Worm (Caenorhabditis elegans) whole organism, midembryonic: ENCODE data around the gene tni-3.

Source experiments
- T22C8.4 ChIP-seq: fragments of 200-800 bp; sonication (Bioruptor generic); IDR thresholded peaks from 2 replicates; pipeline ENCODE4 v1.3.6; 2022; ENCODE audit warnings: missing genetic modification characterization, missing compliant biosample characterization
- cog-1 ChIP-seq: sonication (generic microtip); optimal IDR thresholded peaks from 2 replicates; lab custom pipeline; 2016; ENCODE audit warnings: missing genetic modification characterization, missing compliant biosample characterization
- flt-1 ChIP-seq: fragments of 200-800 bp; sonication (Bioruptor generic); IDR thresholded peaks from 2 replicates; pipeline ENCODE4 v1.3.6; 2022; ENCODE audit warnings: missing genetic modification characterization, missing compliant biosample characterization
- klf-2 ChIP-seq: fragments of 200-800 bp; sonication (Bioruptor generic); conservative IDR thresholded peaks from 2 replicates; pipeline ENCODE4 v1.3.6; 2022; ENCODE audit warnings: missing genetic modification reagents, missing genetic modification characterization, missing compliant biosample characterization
- med-1 ChIP-seq: sonication (generic microtip); optimal IDR thresholded peaks from 2 replicates; lab custom pipeline; 2017; ENCODE audit warnings: missing genetic modification characterization, mild to moderate bottlenecking, missing compliant biosample characterization, antibody characterized with exemption, missing genetic modification reagents; ENCODE audit not compliant: insufficient read depth
- ref-1 ChIP-seq: fragments of 200-800 bp; sonication (Bioruptor generic); conservative IDR thresholded peaks from 2 replicates; pipeline ENCODE4 v1.3.6; 2022; ENCODE audit warnings: missing genetic modification reagents, missing genetic modification characterization, missing compliant biosample characterization
- tab-1 ChIP-seq: fragments of 200-800 bp; sonication (Bioruptor generic); IDR thresholded peaks from 2 replicates; pipeline ENCODE4 v1.3.6; 2022; ENCODE audit warnings: missing genetic modification characterization, missing compliant biosample characterization
- ztf-23 ChIP-seq: fragments of 200-800 bp; sonication (Bioruptor generic); IDR thresholded peaks from 2 replicates; pipeline ENCODE4 v1.3.6; 2022; ENCODE audit warnings: missing genetic modification reagents, missing genetic modification characterization, missing compliant biosample characterization
- ztf-29 ChIP-seq: fragments of 200-800 bp; sonication (Bioruptor generic); IDR thresholded peaks from 2 replicates; pipeline ENCODE4 v1.3.6; 2022; ENCODE audit warnings: missing genetic modification reagents, missing genetic modification characterization, missing compliant biosample characterization

tni-3 gene

DNA sequence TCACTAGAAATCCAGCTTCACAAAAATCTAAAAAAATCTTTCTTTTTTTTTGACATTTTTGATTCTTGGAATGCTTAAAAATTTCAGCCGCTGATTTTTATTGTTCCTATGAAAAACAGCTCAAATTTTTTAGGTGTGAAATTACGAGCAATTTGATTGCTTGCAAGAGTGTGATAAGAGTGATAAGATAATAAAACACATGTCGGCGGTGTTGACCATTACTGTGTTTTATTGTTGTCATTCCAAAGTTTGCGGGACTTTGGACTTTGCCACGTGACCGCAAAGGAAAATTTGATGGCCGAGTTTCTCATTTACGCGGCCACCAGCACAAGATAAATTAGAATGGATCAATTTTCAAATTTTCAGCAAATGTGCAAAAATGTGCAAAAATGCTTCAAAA lies 18.2 kb downstream of the tni-3 start:
- TF ChIP-seq tab-1 (no peak), med-1 (GFP tag; lab: Kevin White, UChicago) (no peak), ztf-29 (no peak), flt-1 (no peak), ref-1 (GFP tag; lab: Robert Waterston, UW) (no peak), T22C8.4 (GFP tag; lab: Robert Waterston, UW) (no peak), cog-1 (tag; lab: Kevin White, UChicago) (no peak), ztf-23 (GFP tag; lab: Robert Waterston, UW) (no peak), klf-2 (no peak)

DNA sequence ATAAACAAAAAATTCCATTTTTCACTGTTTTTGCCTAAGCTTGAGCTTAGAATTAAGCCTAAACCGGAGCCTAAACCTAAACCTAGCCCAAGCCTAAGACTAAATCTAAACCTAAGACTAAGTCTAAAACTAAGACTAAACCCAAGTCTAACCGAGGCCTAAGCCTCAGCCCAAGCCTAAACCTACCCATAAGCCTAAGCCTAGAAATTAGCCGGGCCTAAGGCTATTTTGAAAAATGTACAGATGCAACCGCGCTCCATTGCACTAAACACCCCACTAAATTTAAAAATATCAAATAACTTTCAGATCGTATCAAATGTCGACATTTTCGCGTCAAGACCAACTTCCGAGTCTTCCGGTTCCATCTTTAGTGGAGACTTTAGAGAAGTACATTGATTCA lies 19.7 kb downstream of the tni-3 start, which contains the start of gene T20B3.1:
Gene T20B3.1, plus strand, starts transcription at position 301 of the 400 bp plus-strand sequence.
- TF ChIP-seq med-1 (GFP tag; lab: Kevin White, UChicago), result no peak
- no peak for TF ChIP-seq flt-1
- no peak for TF ChIP-seq ztf-29
- TF ChIP-seq ztf-23 (GFP tag; lab: Robert Waterston, UW), result no peak
- TF ChIP-seq klf-2, result no peak
- TF ChIP-seq ref-1 (GFP tag; lab: Robert Waterston, UW), result no peak
- no peak for TF ChIP-seq cog-1 (tag; lab: Kevin White, UChicago)
- TF ChIP-seq T22C8.4 (GFP tag; lab: Robert Waterston, UW), result no peak
- no peak for TF ChIP-seq tab-1

DNA sequence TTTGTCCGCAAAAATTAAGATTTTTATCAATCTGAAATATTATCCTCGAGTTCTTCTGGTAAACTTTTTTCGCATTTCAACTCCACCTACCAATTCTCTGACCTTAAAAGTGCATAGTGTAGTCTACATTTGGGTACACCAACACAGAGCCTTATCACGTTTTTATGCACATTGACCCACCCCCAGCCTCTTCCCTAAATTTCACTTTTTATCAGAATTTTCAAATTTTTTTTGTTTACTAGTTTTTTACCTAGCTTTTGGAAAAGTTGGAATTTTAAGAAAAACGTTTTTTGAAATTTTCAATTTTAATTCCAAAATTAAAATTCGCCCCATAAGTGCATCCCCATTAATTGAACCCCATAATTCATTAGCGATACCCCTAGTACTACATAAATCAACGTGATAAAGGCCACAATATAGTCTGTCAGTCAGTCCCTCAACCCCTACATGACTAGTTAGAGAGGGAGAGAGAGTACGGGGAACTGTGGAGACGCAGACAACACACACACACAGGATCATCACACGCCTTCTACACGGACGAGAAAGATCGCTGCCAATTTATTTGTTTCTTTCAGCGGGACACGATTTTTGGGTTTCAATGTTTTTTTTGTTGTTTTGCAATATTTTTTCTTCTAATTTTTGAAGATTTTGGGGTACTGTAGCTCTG lies 20.3 kb downstream of the tni-3 start:
- no peak for TF ChIP-seq ztf-23 (GFP tag; lab: Robert Waterston, UW)
- TF ChIP-seq med-1 (GFP tag; lab: Kevin White, UChicago), result no peak
- no peak for TF ChIP-seq tab-1
- TF ChIP-seq ref-1 (GFP tag; lab: Robert Waterston, UW), result no peak
- no peak for TF ChIP-seq cog-1 (tag; lab: Kevin White, UChicago)
- no peak for TF ChIP-seq klf-2
- TF ChIP-seq ztf-29, result no peak
- no peak for TF ChIP-seq flt-1
- TF ChIP-seq T22C8.4 (GFP tag; lab: Robert Waterston, UW), result no peak

DNA sequence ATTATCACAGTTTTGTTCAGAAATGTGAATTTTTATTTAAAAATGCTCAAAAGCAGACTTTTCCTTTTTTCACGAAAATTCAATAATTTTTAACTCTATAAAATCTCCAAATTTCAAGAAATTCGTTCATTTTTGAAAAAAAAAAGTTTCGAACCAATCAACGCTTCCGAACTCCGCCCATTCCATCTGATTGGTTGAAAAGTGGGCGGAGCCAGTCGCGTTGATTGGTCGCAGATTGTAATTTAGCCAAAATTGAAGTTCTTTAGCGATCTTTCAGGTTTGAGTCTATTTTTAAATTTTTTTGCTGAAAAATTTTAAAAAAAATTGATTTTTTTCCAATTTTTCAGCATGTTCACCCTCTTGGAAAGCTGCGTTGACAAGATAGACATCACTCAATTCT lies 22.6 kb downstream of the tni-3 start:
- TF ChIP-seq T22C8.4 (GFP tag; lab: Robert Waterston, UW) (no peak), klf-2 (no peak)

DNA sequence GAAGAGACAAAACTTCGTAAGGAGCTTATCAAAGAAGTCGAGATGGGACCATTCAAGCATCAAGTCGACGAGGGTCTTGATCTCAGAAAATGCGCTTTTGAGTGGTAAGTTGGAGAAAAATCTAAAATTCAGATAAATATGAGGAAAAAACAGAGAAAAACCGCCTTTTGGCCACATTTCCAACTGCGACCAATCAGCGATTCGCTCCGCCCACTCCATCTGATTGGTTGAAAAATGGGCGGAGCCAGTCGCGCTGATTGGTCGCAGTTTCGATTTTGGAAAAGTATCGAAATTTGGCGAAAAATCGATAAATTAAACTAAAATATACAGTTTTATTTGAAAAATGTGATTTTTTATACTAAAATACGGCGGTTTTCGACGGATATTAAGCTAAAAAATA lies 23.1 kb downstream of the tni-3 start:
- TF ChIP-seq cog-1 (tag; lab: Kevin White, UChicago) (no peak), ztf-29 (no peak), ztf-23 (GFP tag; lab: Robert Waterston, UW) (no peak), med-1 (GFP tag; lab: Kevin White, UChicago) (no peak), klf-2 (no peak), tab-1 (no peak), ref-1 (GFP tag; lab: Robert Waterston, UW) (no peak), flt-1 (no peak), T22C8.4 (GFP tag; lab: Robert Waterston, UW) (no peak)

DNA sequence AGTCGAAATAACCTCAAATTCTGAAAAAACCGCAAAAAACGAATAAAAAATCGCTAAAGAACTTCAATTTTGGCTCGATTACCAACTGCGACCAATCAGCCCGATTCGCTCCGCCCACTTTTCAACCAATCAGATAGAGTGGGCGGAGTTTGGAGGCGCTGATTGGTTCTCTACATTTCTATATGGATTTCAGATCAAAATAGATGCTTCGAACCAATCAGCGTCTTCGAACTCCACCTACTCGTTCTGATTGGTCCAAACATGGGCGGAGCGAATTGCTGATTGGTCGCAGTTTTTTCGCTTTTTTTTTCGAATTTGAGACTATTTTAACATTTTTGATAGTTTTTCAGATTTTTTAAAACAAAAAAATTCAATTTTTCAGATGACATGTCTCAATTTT lies 26.8 kb downstream of the tni-3 start:
- TF ChIP-seq ref-1 (GFP tag; lab: Robert Waterston, UW) (no peak), med-1 (GFP tag; lab: Kevin White, UChicago) (no peak), ztf-23 (GFP tag; lab: Robert Waterston, UW) (no peak), klf-2 (no peak), T22C8.4 (GFP tag; lab: Robert Waterston, UW) (no peak), ztf-29 (no peak), tab-1 (no peak), flt-1 (no peak), cog-1 (tag; lab: Kevin White, UChicago) (no peak)

DNA sequence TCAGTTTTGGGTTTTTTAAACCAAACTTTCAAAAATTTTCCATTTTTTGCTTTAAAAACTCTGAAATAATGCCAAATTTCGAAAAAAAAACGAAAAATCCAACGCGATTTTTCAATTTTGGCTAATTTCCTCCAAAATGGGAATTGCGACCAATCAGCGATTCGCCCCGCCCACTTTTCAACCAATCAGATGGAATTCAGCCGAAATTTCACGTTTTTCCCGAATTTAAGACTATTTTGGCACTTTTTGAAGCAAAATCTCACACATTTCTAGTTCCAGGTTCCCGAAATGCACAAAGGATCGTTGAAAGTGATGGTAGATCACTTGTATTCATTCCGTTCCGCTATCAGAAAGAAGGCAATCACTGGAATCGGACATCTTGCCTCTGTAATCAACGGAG lies 30.1 kb downstream of the tni-3 start:
- TF ChIP-seq med-1 (GFP tag; lab: Kevin White, UChicago), result no peak
- TF ChIP-seq klf-2, result no peak
- no peak for TF ChIP-seq flt-1
- TF ChIP-seq tab-1, result no peak
- no peak for TF ChIP-seq ztf-23 (GFP tag; lab: Robert Waterston, UW)
- TF ChIP-seq T22C8.4 (GFP tag; lab: Robert Waterston, UW), result no peak
- TF ChIP-seq cog-1 (tag; lab: Kevin White, UChicago), result no peak
- TF ChIP-seq ztf-29, result no peak
- TF ChIP-seq ref-1 (GFP tag; lab: Robert Waterston, UW), result no peak

DNA sequence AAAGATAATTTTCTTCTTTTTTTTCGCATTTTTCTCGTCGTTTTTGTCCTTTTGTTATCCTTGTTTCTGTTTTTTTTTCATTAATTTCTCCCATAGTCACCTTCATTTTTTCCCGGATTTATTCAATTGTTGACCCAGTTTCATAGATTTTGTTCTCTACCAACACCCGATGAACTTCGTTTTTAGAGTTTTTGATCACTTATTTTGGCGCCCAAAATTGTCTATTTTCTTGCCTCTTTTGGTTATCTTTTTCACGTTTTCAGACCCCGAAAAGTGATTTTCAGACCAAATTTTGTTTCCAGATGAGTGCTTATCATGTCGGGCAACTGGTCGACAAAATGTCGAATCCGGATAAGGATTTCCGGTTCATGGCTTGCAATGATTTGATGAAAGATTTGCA lies 32.4 kb downstream of the tni-3 start, which contains the start of gene cand-1:
Gene cand-1, plus strand, starts transcription at position 301 of the 400 bp plus-strand sequence.
- TF ChIP-seq ztf-23 (GFP tag; lab: Robert Waterston, UW) (no peak), med-1 (GFP tag; lab: Kevin White, UChicago) (no peak), tab-1 (no peak), cog-1 (tag; lab: Kevin White, UChicago) (no peak), flt-1 (no peak), klf-2 (no peak), ztf-29 (no peak)

DNA sequence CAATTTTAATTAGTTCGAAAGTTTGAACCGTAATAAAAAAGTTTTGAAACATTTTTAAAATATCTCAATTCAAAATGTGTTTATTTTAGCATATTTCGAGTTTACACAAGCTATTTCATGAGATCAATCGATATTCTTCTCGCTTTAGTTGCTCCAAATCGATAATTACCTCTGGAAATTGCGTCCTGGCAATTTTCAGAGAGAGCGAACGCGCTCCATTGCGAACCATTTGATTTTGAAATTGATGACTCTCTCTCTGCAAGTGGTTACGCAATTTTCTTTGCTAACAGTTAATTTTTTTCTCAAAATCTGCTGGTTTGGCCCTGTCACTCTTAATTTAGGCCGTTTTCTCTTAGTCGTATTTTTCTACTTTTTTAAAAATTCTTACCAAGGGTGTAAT lies 34.4 kb downstream of the tni-3 start:
- no peak for TF ChIP-seq flt-1
- no peak for TF ChIP-seq tab-1
- TF ChIP-seq ref-1 (GFP tag; lab: Robert Waterston, UW), result no peak
- no peak for TF ChIP-seq klf-2
- no peak for TF ChIP-seq ztf-29
- no peak for TF ChIP-seq T22C8.4 (GFP tag; lab: Robert Waterston, UW)
- TF ChIP-seq ztf-23 (GFP tag; lab: Robert Waterston, UW), result no peak
- no peak for TF ChIP-seq cog-1 (tag; lab: Kevin White, UChicago)
- TF ChIP-seq med-1 (GFP tag; lab: Kevin White, UChicago), result no peak

DNA sequence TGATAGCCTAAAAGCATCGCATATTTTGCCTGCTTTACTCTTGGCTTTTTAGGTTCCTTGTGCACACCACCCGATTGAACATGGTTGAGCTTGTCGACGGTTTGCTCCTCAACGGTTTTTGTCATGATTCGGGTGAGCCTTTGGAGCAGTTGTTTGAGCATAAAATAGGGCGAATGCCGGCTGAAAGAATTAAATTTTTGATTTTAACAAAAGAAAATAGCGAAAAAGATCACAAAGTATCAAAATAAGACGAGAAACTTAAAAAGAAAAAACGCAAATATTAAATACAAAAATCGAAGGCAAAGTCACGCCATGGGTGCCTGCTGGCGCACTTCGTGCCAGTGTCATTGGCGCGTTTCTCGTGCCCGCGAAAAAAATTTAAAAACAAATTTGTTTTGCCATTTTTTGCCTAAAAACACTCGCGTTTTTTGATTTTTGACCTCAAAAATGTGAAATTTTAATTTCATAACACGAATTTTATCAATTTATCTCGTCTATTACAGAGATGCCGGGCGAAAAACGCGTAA lies 40.0 kb downstream of the tni-3 start, which contains the start of the genes ctps-1 and pus-1:
Gene ctps-1, plus strand, starts transcription at position 51 of the 527 bp plus-strand sequence.
Gene pus-1, minus strand, starts transcription at position 125 of the 527 bp plus-strand sequence.
- no peak for TF ChIP-seq ztf-23 (GFP tag; lab: Robert Waterston, UW)
- no peak for TF ChIP-seq klf-2
- no peak for TF ChIP-seq ztf-29
- TF ChIP-seq flt-1, result no peak
- no peak for TF ChIP-seq med-1 (GFP tag; lab: Kevin White, UChicago)
- TF ChIP-seq cog-1 (tag; lab: Kevin White, UChicago), result no peak
- TF ChIP-seq T22C8.4 (GFP tag; lab: Robert Waterston, UW), result no peak
- TF ChIP-seq ref-1 (GFP tag; lab: Robert Waterston, UW), result no peak
- no peak for TF ChIP-seq tab-1
